Worm (Caenorhabditis elegans): ENCODE data around the gene ubc-9.

- TF ChIP-seq ceh-58 (GFP tag; IDR thresholded peaks at IDR 0.05) (no peak), tbx-9 (tag; optimal IDR thresholded peaks at IDR 0.05; ENCODE audit: borderline replicate concordance) (no peak), unc-62 (GFP tag; optimal IDR thresholded peaks at IDR 0.05) (no peak)
Observed at ce11 chrIV:4639352-4639751, 11.5 kb upstream of the ubc-9 start.

Measured in whole organism, young adult.